Fruit fly (Drosophila melanogaster): ENCODE data around the gene CG4440.

Gene CG4440

DNA sequence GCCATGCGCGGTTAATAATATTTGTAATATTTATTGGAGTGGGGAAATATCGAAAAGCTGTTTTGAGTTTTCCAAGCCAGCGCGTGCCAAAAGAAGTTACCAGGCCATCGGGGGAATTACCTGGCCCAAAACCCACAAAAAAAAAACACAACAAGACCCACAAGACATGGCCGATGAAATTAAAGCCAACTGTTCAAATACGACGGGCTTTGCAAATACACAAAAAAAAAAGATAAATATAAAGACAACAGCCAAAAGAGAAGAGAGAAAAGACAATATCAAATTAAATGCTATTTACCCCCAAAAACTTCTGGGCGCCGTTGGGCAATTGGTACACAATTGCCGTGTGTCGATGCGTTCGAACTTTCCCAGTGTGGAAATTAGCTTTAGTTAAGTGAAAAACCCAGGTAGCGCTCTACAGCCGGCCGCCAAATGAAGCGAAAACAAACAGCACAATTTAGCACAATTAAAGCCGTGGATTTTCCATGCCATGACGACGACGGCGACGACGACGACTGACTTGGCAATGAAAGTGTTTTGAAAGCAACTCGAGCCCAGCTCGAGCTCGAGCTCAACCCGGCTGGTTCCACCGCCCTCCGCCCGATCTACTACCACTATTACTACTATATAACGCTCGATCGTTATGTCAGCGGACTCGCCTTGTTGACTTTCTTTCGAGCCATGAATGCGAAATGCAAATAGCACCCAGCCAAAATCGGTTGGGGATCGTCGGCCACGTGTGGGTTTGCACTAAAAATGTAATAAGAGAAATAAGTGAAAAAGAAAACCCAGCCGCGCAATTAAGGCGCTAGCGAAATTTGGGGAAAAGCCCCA lies 11.7 kb upstream of the CG4440 start (continued):
- TF ChIP-seq Atf3 (GFP tag; optimal IDR thresholded peaks at IDR 0.05) (no peak), her (GFP tag; optimal IDR thresholded peaks at IDR 0.05) (peak; percentile 34), chinmo (GFP tag; IDR thresholded peaks at IDR 0.05; ENCODE audit: partially characterized antibody) (no peak), CG15601 (tag; optimal IDR thresholded peaks at IDR 0.05) (peak; percentile 74), CG11560 (tag; IDR thresholded peaks at IDR 0.05) (no peak), grn (GFP tag; optimal IDR thresholded peaks at IDR 0.05) (peak; percentile 13), CG6765 (GFP tag; optimal IDR thresholded peaks at IDR 0.05) (peak; percentile 50), sna (GFP tag; IDR thresholded peaks at IDR 0.05; ENCODE audit: partially characterized antibody) (no peak), emc (GFP tag; optimal IDR thresholded peaks at IDR 0.05) (no peak), bbx (GFP tag; IDR thresholded peaks at IDR 0.05; ENCODE audit: partially characterized antibody) (no peak), lola (GFP tag; optimal IDR thresholded peaks at IDR 0.05) (no peak), knrl (GFP tag; IDR thresholded peaks at IDR 0.05; ENCODE audit: partially characterized antibody) (no peak), Optix (GFP tag; IDR thresholded peaks at IDR 0.05) (no peak), CG6791 (GFP tag; IDR thresholded peaks at IDR 0.05; ENCODE audit: partially characterized antibody) (no peak), CG11723 (GFP tag; optimal IDR thresholded peaks at IDR 0.05) (no peak), CG7271 (tag; optimal IDR thresholded peaks at IDR 0.05) (no peak), pros (GFP tag; optimal IDR thresholded peaks at IDR 0.05) (no peak), CG18262 (tag; optimal IDR thresholded peaks at IDR 0.05) (no peak), CG16815 (GFP tag; optimal IDR thresholded peaks at IDR 0.05) (no peak), MESR4 (GFP tag; optimal IDR thresholded peaks at IDR 0.05) (no peak), CG3065 (GFP tag; optimal IDR thresholded peaks at IDR 0.05) (no peak), Spps (tag; optimal IDR thresholded peaks at IDR 0.05) (no peak), dan (GFP tag; IDR thresholded peaks at IDR 0.05) (no peak), schlank (tag; optimal IDR thresholded peaks at IDR 0.05) (peak; percentile 23), D19A (tag; optimal IDR thresholded peaks at IDR 0.05) (no peak), fru (optimal IDR thresholded peaks at IDR 0.05) (no peak), Dfd (GFP tag; optimal IDR thresholded peaks at IDR 0.05) (no peak), H2.0 (GFP tag; IDR thresholded peaks at IDR 0.05) (no peak), CG4730 (GFP tag; IDR thresholded peaks at IDR 0.05) (no peak), sr (GFP tag; IDR thresholded peaks at IDR 0.05) (peak; percentile 16; the same call in 1 of the 3 replicates), h (optimal IDR thresholded peaks at IDR 0.05) (no peak), HHEX (GFP tag; optimal IDR thresholded peaks at IDR 0.05) (peak; percentile 50), hb (GFP tag; IDR thresholded peaks at IDR 0.05; ENCODE audit: partially characterized antibody) (no peak), Kr (GFP tag; optimal IDR thresholded peaks at IDR 0.05) (no peak), CG17359 (tag; optimal IDR thresholded peaks at IDR 0.05) (peak; percentile 52), CG7987 (GFP tag; optimal IDR thresholded peaks at IDR 0.05) (peak; percentile 33), luna (GFP tag; optimal IDR thresholded peaks at IDR 0.05) (peak; percentile 28), seq (GFP tag; IDR thresholded peaks at IDR 0.05) (peak; percentile 56; the same call in 1 of the 2 replicates), gce (GFP tag; IDR thresholded peaks at IDR 0.05) (no peak), trem (tag; optimal IDR thresholded peaks at IDR 0.05) (no peak), CG3995 (GFP tag; optimal IDR thresholded peaks at IDR 0.05) (no peak), ewg (GFP tag; optimal IDR thresholded peaks at IDR 0.05) (peak; percentile 22), sob (GFP tag; IDR thresholded peaks at IDR 0.05) (peak; percentile 38; the same call in 1 of the 2 replicates), CG18476 (GFP tag; optimal IDR thresholded peaks at IDR 0.05) (peak; percentile 6), insv (GFP tag; optimal IDR thresholded peaks at IDR 0.05) (peak in 1 of 2 experiments; percentile 40), wek (GFP tag; optimal IDR thresholded peaks at IDR 0.05) (peak; percentile 72), CG8944 (GFP tag; optimal IDR thresholded peaks at IDR 0.05) (no peak), CG13894 (tag; optimal IDR thresholded peaks at IDR 0.05) (peak; percentile 4), Mes4 (GFP tag; optimal IDR thresholded peaks at IDR 0.05) (peak; percentile 9)
